Worm (Caenorhabditis elegans): ENCODE data around the gene srab-4.

The srab-4 gene

DNA sequence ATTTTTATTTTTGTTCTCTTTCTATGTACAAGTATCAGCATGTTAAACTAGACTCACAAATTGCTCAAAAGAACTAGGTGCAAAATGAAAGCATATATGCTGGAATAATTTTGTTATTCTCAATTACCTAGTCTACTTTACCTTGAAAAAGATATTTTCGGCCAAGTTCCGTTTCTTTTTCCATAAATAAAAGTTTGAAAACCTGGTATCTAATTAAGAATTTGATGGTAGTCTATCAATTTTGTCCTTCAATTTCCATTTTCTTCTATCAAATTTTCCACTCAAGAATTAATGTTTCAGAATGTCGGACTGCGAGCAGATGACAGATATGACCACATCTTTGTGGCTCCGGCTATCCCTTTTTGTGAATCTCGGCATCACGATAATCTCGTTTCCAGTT lies at the start of gene srab-4:
TSS of gene srab-4 (plus strand) at position 301 of the 400 bp plus-strand sequence.
- TF ChIP-seq him-1 (tag; optimal IDR thresholded peaks at IDR 0.05) (no peak), dao-5 (tag; optimal IDR thresholded peaks at IDR 0.05) (no peak), W03F9.2 (tag; optimal IDR thresholded peaks at IDR 0.05) (no peak)

ce11 chrV:6956237-6956636 lies 47.7 kb upstream of the srab-4 start, which contains the start of gene mec-1:
Gene mec-1, plus strand, starts transcription at chrV:6956537.
- no peak for TF ChIP-seq W03F9.2 (tag; optimal IDR thresholded peaks at IDR 0.05)
- TF ChIP-seq dao-5 (tag; optimal IDR thresholded peaks at IDR 0.05): no peak
- no peak for TF ChIP-seq him-1 (tag; optimal IDR thresholded peaks at IDR 0.05)

ce11 chrV:6969950-6970532 lies 33.9 kb upstream of the srab-4 start, which contains the start of gene ptr-15:
Gene ptr-15, minus strand, starts transcription at chrV:6970000.
- no peak for TF ChIP-seq dao-5 (tag; optimal IDR thresholded peaks at IDR 0.05)
- TF ChIP-seq him-1 (tag; optimal IDR thresholded peaks at IDR 0.05): no peak
- no peak for TF ChIP-seq W03F9.2 (tag; optimal IDR thresholded peaks at IDR 0.05)

- no peak for TF ChIP-seq him-1 (tag; optimal IDR thresholded peaks at IDR 0.05)
- TF ChIP-seq dao-5 (tag; optimal IDR thresholded peaks at IDR 0.05): no peak
- no peak for TF ChIP-seq W03F9.2 (tag; optimal IDR thresholded peaks at IDR 0.05)
These were observed 32.4 kb upstream of the srab-4 start, which contains the start of gene srx-59 for ce11 chrV:6971567-6971966. Gene srx-59, plus strand, starts transcription at chrV:6971867.

DNA sequence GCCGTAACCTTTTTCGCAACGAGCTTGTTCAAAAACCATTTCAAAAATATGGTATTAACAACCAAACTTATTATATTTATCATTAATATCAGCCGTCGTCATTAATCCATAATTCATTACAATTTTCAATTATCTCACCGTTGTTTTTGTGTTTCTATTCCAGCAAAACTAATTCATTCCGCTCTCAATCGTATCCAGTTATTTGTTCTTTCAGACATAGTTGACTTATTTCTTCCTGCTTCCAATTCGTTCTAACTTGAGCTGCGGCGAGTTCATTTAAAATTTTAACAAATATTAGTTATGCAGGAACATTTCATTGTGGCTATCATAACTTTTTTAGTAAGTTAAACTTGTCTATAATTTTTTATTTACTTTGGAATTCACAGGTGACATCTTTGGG lies 27.9 kb upstream of the srab-4 start, which contains the start of gene srx-16:
TSS of gene srx-16 (plus strand) at position 301 of the 400 bp plus-strand sequence.
- TF ChIP-seq him-1 (tag; optimal IDR thresholded peaks at IDR 0.05) (no peak), W03F9.2 (tag; optimal IDR thresholded peaks at IDR 0.05) (no peak), dao-5 (tag; optimal IDR thresholded peaks at IDR 0.05) (no peak)

DNA sequence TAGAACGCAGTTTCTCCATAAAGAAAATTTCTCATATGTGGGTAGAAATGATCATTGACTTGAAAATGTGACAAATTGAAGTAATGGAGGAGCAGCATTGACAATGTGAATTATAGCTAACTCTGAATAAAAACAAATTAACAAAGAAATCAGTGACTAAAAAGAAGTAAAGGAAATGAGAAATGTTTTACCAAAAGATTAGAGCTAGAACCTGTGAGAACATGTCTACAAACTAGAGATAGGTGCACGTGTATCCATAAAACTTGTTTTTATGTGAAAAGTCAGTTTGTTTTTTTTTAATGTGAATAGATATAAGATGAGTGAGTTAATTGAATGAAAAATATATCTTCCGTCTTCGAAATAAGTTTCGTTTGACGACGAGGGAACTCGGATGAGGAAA lies 24.9 kb upstream of the srab-4 start, which contains the start of gene sre-12:
TSS of gene sre-12 (minus strand) at position 101 of the 400 bp plus-strand sequence.
- TF ChIP-seq dao-5 (tag; optimal IDR thresholded peaks at IDR 0.05): no peak
- no peak for TF ChIP-seq him-1 (tag; optimal IDR thresholded peaks at IDR 0.05)
- TF ChIP-seq W03F9.2 (tag; optimal IDR thresholded peaks at IDR 0.05): no peak

ce11 chrV:6982813-6983212 lies 21.1 kb upstream of the srab-4 start, which contains the start of gene nhr-161:
Gene nhr-161, minus strand, starts transcription at chrV:6982913.
- TF ChIP-seq him-1 (tag; optimal IDR thresholded peaks at IDR 0.05): no peak
- no peak for TF ChIP-seq dao-5 (tag; optimal IDR thresholded peaks at IDR 0.05)
- TF ChIP-seq W03F9.2 (tag; optimal IDR thresholded peaks at IDR 0.05): no peak

DNA sequence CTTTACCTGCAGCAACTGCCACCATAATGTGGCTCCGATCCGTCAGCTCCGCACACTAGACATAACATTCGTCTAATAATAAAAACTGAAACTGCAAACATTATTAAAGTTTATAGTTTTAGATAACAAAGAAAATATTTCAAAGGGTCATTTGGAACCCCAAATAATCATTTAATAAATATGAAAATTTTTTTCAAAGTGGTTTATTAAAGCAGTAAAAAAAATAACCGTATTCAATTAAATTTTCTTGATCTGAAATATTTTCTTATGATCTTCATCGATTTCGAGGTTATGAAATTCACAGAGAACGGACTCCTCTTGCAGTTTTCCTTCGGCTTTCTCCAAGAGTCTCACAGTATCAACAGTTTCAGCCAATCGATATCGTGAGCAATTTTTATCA lies 18.0 kb upstream of the srab-4 start, which contains the start of gene nhr-163:
TSS of gene nhr-163 (minus strand) at position 101 of the 400 bp plus-strand sequence.
- TF ChIP-seq dao-5 (tag; optimal IDR thresholded peaks at IDR 0.05) (no peak), him-1 (tag; optimal IDR thresholded peaks at IDR 0.05) (no peak), W03F9.2 (tag; optimal IDR thresholded peaks at IDR 0.05) (no peak)

DNA sequence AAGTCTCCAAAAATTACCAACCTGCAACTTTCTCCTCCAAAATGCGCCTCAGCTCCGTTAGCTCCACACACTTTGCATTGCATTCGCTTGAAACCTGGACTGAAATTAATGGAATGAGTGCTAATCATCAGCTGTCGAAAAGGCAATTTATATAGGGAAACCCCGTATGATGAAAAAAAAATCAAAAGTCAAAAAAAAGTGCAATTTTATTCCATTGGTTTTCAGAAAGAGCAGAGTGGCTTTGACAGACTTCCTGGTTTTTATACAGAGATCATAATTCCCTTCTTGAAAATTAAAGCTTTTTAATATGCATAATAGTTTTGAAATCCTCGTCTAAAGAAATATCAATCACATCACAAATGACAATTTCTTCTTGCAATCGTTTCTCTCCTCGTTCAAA lies 16.3 kb upstream of the srab-4 start, which contains the start of gene nhr-139:
TSS of gene nhr-139 (minus strand) at position 101 of the 400 bp plus-strand sequence.
- no peak for TF ChIP-seq him-1 (tag; optimal IDR thresholded peaks at IDR 0.05)
- no peak for TF ChIP-seq W03F9.2 (tag; optimal IDR thresholded peaks at IDR 0.05)
- no peak for TF ChIP-seq dao-5 (tag; optimal IDR thresholded peaks at IDR 0.05)

DNA sequence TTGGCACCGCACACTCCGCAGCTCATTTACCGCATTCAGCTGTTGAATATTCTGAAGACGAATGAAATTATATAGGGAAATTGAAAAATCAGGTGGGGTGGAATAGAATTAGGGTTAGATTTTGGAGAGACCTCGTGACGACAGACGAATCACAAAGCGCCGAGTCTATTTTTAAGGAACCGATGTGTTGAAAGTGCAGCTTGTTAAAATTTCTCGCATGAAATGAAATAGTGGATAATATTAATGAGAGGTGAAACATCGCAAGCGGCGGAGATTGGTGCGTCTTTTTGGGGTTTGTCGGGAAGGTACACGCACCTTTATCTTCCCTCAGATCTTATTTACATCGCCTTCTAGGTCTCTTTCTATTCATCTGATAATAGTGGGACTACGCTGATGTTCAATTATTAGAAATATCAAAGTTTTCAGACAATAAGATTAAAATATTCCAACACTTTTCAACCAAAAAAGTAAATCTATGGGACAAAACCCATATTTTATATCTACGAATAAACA lies 14.3 kb upstream of the srab-4 start, which contains the start of gene nhr-140:
TSS of gene nhr-140 (minus strand) at position 51 of the 513 bp plus-strand sequence.
- TF ChIP-seq dao-5 (tag; optimal IDR thresholded peaks at IDR 0.05) (no peak), him-1 (tag; optimal IDR thresholded peaks at IDR 0.05) (no peak), W03F9.2 (tag; optimal IDR thresholded peaks at IDR 0.05) (no peak)

DNA sequence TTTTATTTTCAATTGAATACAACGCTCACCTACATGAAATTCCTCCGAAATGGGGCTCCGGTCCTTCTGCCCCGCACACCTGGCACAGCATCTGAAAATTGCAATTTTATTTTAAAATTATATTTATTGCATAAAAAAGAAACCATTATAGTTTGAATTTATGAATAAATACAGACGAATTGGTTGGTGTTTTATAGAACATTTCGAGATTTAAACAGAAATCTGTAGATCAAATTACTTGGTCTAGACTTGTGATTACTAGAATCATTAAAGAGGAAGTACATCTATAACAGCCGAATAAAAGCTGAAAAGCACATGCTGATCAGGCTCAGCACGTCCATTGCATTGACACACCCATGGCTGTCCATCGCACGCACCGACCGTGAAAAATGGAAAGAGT lies 12.2 kb upstream of the srab-4 start, which contains the start of gene nhr-162:
TSS of gene nhr-162 (minus strand) at position 101 of the 400 bp plus-strand sequence.
- TF ChIP-seq him-1 (tag; optimal IDR thresholded peaks at IDR 0.05): no peak
- no peak for TF ChIP-seq W03F9.2 (tag; optimal IDR thresholded peaks at IDR 0.05)
- TF ChIP-seq dao-5 (tag; optimal IDR thresholded peaks at IDR 0.05): no peak

ce11 chrV:6993999-6994398 lies 10.0 kb upstream of the srab-4 start:
- TF ChIP-seq dao-5 (tag; optimal IDR thresholded peaks at IDR 0.05) (no peak), W03F9.2 (tag; optimal IDR thresholded peaks at IDR 0.05) (no peak), him-1 (tag; optimal IDR thresholded peaks at IDR 0.05) (no peak)

- no peak for TF ChIP-seq him-1 (tag; optimal IDR thresholded peaks at IDR 0.05)
- no peak for TF ChIP-seq W03F9.2 (tag; optimal IDR thresholded peaks at IDR 0.05)
- TF ChIP-seq dao-5 (tag; optimal IDR thresholded peaks at IDR 0.05): no peak
These were observed 6.9 kb upstream of the srab-4 start, which contains the start of gene nhr-107 for ce11 chrV:6997041-6997552. Gene nhr-107, minus strand, starts transcription at chrV:6997091.
